Worm (Caenorhabditis elegans) whole organism, L4 larva: ENCODE results near the gene ZC443.7.

ENCODE experiments used
- D1046.2 ChIP-seq: fragments of 200-800 bp; sonication (Bioruptor generic); IDR thresholded peaks from 2 replicates; pipeline ENCODE4 v1.3.6; 2022; ENCODE audit warnings: missing genetic modification characterization, missing compliant biosample characterization
- F10B5.3 ChIP-seq: sonication (generic microtip); optimal IDR thresholded peaks from 2 replicates; lab custom pipeline; 2016; ENCODE audit warnings: mild to moderate bottlenecking, missing genetic modification characterization, missing compliant biosample characterization
- F26F4.8 ChIP-seq: fragments of 200-800 bp; sonication (Bioruptor generic); conservative IDR thresholded peaks from 2 replicates; pipeline ENCODE4 v1.3.6; 2022; ENCODE audit warnings: missing genetic modification characterization, missing compliant biosample characterization
- F37D6.2 ChIP-seq: sonication (generic microtip); optimal IDR thresholded peaks from 2 replicates; lab custom pipeline; 2016; ENCODE audit warnings: mild to moderate bottlenecking, missing genetic modification characterization, missing compliant biosample characterization
- F44E2.7 ChIP-seq: fragments of 200-800 bp; sonication (Bioruptor generic); IDR thresholded peaks from 2 replicates; pipeline ENCODE4 v2.1.2; 2022; ENCODE audit warnings: missing genetic modification characterization, missing compliant biosample characterization
- F49E8.2 ChIP-seq: sonication (generic microtip); optimal IDR thresholded peaks from 2 replicates; lab custom pipeline; 2016; ENCODE audit warnings: missing compliant biosample characterization, mild to moderate bottlenecking, missing genetic modification characterization, borderline replicate concordance
- T26A8.4 ChIP-seq: fragments of 200-800 bp; sonication (Bioruptor generic); IDR thresholded peaks from 2 replicates; pipeline ENCODE4 v1.3.6; 2022; ENCODE audit warnings: missing genetic modification characterization, missing compliant biosample characterization
- Y105C5A.15 ChIP-seq: fragments of 200-800 bp; sonication (Bioruptor generic); IDR thresholded peaks from 2 replicates; pipeline ENCODE4 v1.3.6; 2022; ENCODE audit warnings: missing genetic modification characterization, missing compliant biosample characterization
- Y48G9A.11 ChIP-seq: fragments of 200-800 bp; sonication (Bioruptor generic); IDR thresholded peaks from 2 replicates; pipeline ENCODE4 v1.3.6; 2022; ENCODE audit warnings: missing genetic modification reagents, missing genetic modification characterization, missing compliant biosample characterization
- Y5F2A.4 ChIP-seq: fragments of 200-800 bp; sonication (Bioruptor generic); optimal IDR thresholded peaks from 2 replicates; lab custom pipeline; 2018; ENCODE audit warnings: mild to moderate bottlenecking, missing genetic modification characterization, missing compliant biosample characterization
- ceh-32 ChIP-seq: sonication (generic microtip); optimal IDR thresholded peaks from 2 replicates; lab custom pipeline; 2016; ENCODE audit warnings: mild to moderate bottlenecking, missing genetic modification characterization, missing compliant biosample characterization; ENCODE audit not compliant: poor library complexity
- ces-1 ChIP-seq: fragments of 150-350 bp; sonication (generic microtip); optimal IDR thresholded peaks from 4 replicates; lab custom pipeline; 2014; ENCODE audit warnings: missing biosample characterization, missing genetic modification reagents, missing genetic modification characterization
- daf-16 ChIP-seq, 3 experiments: sonication (generic microtip); optimal IDR thresholded peaks; 2 replicates each; lab custom pipeline; 2016 to 2017; ENCODE audit warnings: missing genetic modification characterization in 3 of 3, missing genetic modification reagents in 3 of 3, mild to moderate bottlenecking in 2 of 3, missing compliant biosample characterization in 2 of 3, missing biosample characterization in 1 of 3, moderate library complexity in 1 of 3
- daf-19 ChIP-seq: fragments of 200-800 bp; sonication (Bioruptor generic); conservative IDR thresholded peaks from 2 replicates; pipeline ENCODE4 v1.3.6; 2022; ENCODE audit warnings: missing genetic modification characterization, missing compliant biosample characterization
- daf-8 ChIP-seq: fragments of 200-800 bp; sonication (Bioruptor generic); IDR thresholded peaks from 2 replicates; pipeline ENCODE4 v1.3.6; 2022; ENCODE audit warnings: missing genetic modification characterization, missing compliant biosample characterization
- dmd-8 ChIP-seq: fragments of 200-800 bp; sonication (Bioruptor generic); IDR thresholded peaks from 2 replicates; pipeline ENCODE4 v1.3.6; 2022; ENCODE audit warnings: missing genetic modification characterization, missing compliant biosample characterization
- dpl-1 ChIP-seq: fragments of 150-350 bp; optimal IDR thresholded peaks from 2 replicates; lab custom pipeline; 2014; ENCODE audit warnings: missing biosample characterization, missing genetic modification reagents, missing genetic modification characterization
- gei-8 ChIP-seq: fragments of 200-800 bp; sonication (Bioruptor generic); optimal IDR thresholded peaks from 2 replicates; lab custom pipeline; 2018; ENCODE audit warnings: mild to moderate bottlenecking, missing genetic modification characterization, missing compliant biosample characterization
- hif-1 ChIP-seq, 2 experiments: sonication (generic microtip); optimal IDR thresholded peaks; 2 replicates each; lab custom pipeline; 2016 to 2017; ENCODE audit warnings: missing compliant biosample characterization in 2 of 2, missing genetic modification characterization in 2 of 2, missing genetic modification reagents in 2 of 2, missing genotype in 2 of 2, mild to moderate bottlenecking in 1 of 2
- hmg-1.1 ChIP-seq: fragments of 200-800 bp; sonication (Bioruptor generic); IDR thresholded peaks from 2 replicates; pipeline ENCODE4 v1.3.6; 2022; ENCODE audit warnings: missing genetic modification reagents, missing genetic modification characterization, missing compliant biosample characterization
- lim-7 ChIP-seq: fragments of 200-800 bp; sonication (Bioruptor generic); IDR thresholded peaks from 2 replicates; pipeline ENCODE4 v1.3.6; 2022; ENCODE audit warnings: missing genetic modification characterization, missing compliant biosample characterization
- lin-1 ChIP-seq: fragments of 200-800 bp; sonication (Bioruptor generic); IDR thresholded peaks from 2 replicates; pipeline ENCODE4 v1.3.6; 2022; ENCODE audit warnings: missing genetic modification reagents, missing genetic modification characterization, missing compliant biosample characterization
- lin-15B ChIP-seq: fragments of 150-350 bp; sonication (generic microtip); optimal IDR thresholded peaks from 3 replicates; lab custom pipeline; 2014; ENCODE audit warnings: missing biosample characterization, missing genetic modification characterization
- lin-29 ChIP-seq: fragments of 200-800 bp; sonication (Bioruptor generic); IDR thresholded peaks from 2 replicates; pipeline ENCODE4 v1.3.6; 2022; ENCODE audit warnings: missing genetic modification reagents, missing genetic modification characterization, missing compliant biosample characterization
- lin-39 ChIP-seq: fragments of 150-350 bp; optimal IDR thresholded peaks from 2 replicates; lab custom pipeline; 2014; ENCODE audit warnings: missing biosample characterization, missing genetic modification reagents, missing genetic modification characterization
- lir-3 ChIP-seq: sonication (generic microtip); optimal IDR thresholded peaks from 2 replicates; lab custom pipeline; 2016; ENCODE audit warnings: mild to moderate bottlenecking, missing genetic modification characterization, missing compliant biosample characterization
- mes-2 ChIP-seq: sonication (generic microtip); optimal IDR thresholded peaks from 2 replicates; lab custom pipeline; 2016; ENCODE audit warnings: missing genotype, mild to moderate bottlenecking, missing genetic modification characterization, missing compliant biosample characterization; ENCODE audit not compliant: poor library complexity, severe bottlenecking
- mxl-3 ChIP-seq: fragments of 200-800 bp; sonication (Bioruptor generic); optimal IDR thresholded peaks from 2 replicates; lab custom pipeline; 2018; ENCODE audit warnings: mild to moderate bottlenecking, missing genetic modification characterization, missing compliant biosample characterization
- nhr-11 ChIP-seq: fragments of 150-350 bp; optimal IDR thresholded peaks from 2 replicates; lab custom pipeline; 2014; ENCODE audit warnings: missing biosample characterization, missing genetic modification characterization
- nhr-25 ChIP-seq: sonication (generic microtip); optimal IDR thresholded peaks from 2 replicates; lab custom pipeline; 2017; ENCODE audit warnings: missing genetic modification characterization, mild to moderate bottlenecking, missing compliant biosample characterization, antibody characterized with exemption, moderate library complexity, borderline replicate concordance; ENCODE audit not compliant: insufficient read depth
- nhr-41 ChIP-seq: fragments of 200-800 bp; sonication (Bioruptor generic); IDR thresholded peaks from 2 replicates; pipeline ENCODE4 v1.3.6; 2022; ENCODE audit warnings: missing genetic modification reagents, missing genetic modification characterization, missing compliant biosample characterization
- nhr-48 ChIP-seq: sonication (generic microtip); optimal IDR thresholded peaks from 2 replicates; lab custom pipeline; 2016; ENCODE audit warnings: mild to moderate bottlenecking, missing genetic modification characterization, missing compliant biosample characterization
- nhr-6 ChIP-seq: fragments of 150-350 bp; optimal IDR thresholded peaks from 2 replicates; lab custom pipeline; 2014; ENCODE audit warnings: missing biosample characterization, missing genetic modification characterization
- nhr-76 ChIP-seq: fragments of 150-350 bp; optimal IDR thresholded peaks from 2 replicates; lab custom pipeline; 2014; ENCODE audit warnings: missing biosample characterization, missing genetic modification characterization
- nhr-77 ChIP-seq: fragments of 150-350 bp; optimal IDR thresholded peaks from 2 replicates; lab custom pipeline; 2014; ENCODE audit warnings: missing biosample characterization, missing genetic modification characterization
- pha-4 ChIP-seq, 2 experiments: fragments of 150-350 bp in 1 of 2; fragments of 200-800 bp in 1 of 2; sonication (Bioruptor generic) in 1 of 2; IDR thresholded peaks in 1 of 2; optimal IDR thresholded peaks in 1 of 2; 2 replicates each; pipeline versions ENCODE4 v1.3.6 to Lab custom; 2014 to 2022; ENCODE audit warnings: missing genetic modification characterization in 2 of 2, missing genetic modification reagents in 2 of 2, missing biosample characterization in 1 of 2, missing compliant biosample characterization in 1 of 2
- saeg-2 ChIP-seq: fragments of 200-800 bp; sonication (Bioruptor generic); IDR thresholded peaks from 2 replicates; pipeline ENCODE4 v1.3.6; 2022; ENCODE audit warnings: missing genetic modification reagents, missing genetic modification characterization, missing compliant biosample characterization
- snpc-1.2 ChIP-seq: fragments of 200-800 bp; sonication (Bioruptor generic); IDR thresholded peaks from 2 replicates; pipeline ENCODE4 v1.3.6; 2022; ENCODE audit warnings: missing genetic modification reagents, missing genetic modification characterization, missing compliant biosample characterization
- snpc-4 ChIP-seq: fragments of 150-350 bp; optimal IDR thresholded peaks from 2 replicates; lab custom pipeline; 2014; ENCODE audit warnings: missing biosample characterization, missing genetic modification characterization
- spr-1 ChIP-seq: sonication (generic microtip); optimal IDR thresholded peaks from 2 replicates; lab custom pipeline; 2016; ENCODE audit warnings: mild to moderate bottlenecking, missing genetic modification characterization, missing compliant biosample characterization
- spr-3 ChIP-seq: fragments of 200-800 bp; sonication (Bioruptor generic); optimal IDR thresholded peaks from 2 replicates; lab custom pipeline; 2018; ENCODE audit warnings: mild to moderate bottlenecking, missing genetic modification characterization, missing compliant biosample characterization
- tag-97 ChIP-seq: fragments of 200-800 bp; sonication (Bioruptor generic); IDR thresholded peaks from 2 replicates; pipeline ENCODE4 v1.3.6; 2022; ENCODE audit warnings: missing genetic modification characterization, missing compliant biosample characterization
- tra-1 ChIP-seq: fragments of 200-800 bp; sonication (Bioruptor generic); IDR thresholded peaks from 2 replicates; pipeline ENCODE4 v1.3.6; 2022; ENCODE audit warnings: missing genetic modification reagents, missing genetic modification characterization, missing compliant biosample characterization
- unc-62 ChIP-seq, 3 experiments: fragments of 150-350 bp in 1 of 3; sonication (generic microtip); optimal IDR thresholded peaks in 2 of 3; peaks in 1 of 3; 1 replicate in 1 of 3; 2 replicates in 2 of 3; lab custom pipeline; 2014 to 2017; ENCODE audit warnings: missing biosample characterization in 3 of 3, missing genetic modification characterization in 3 of 3, missing genetic modification reagents in 3 of 3, missing genotype in 1 of 3
- vab-7 ChIP-seq: fragments of 200-800 bp; sonication (Bioruptor generic); IDR thresholded peaks from 2 replicates; pipeline ENCODE4 v1.3.6; 2022; ENCODE audit warnings: missing genetic modification reagents, missing genetic modification characterization, missing compliant biosample characterization
- zag-1 ChIP-seq: fragments of 150-350 bp; optimal IDR thresholded peaks from 2 replicates; lab custom pipeline; 2014; ENCODE audit warnings: missing biosample characterization, missing genetic modification characterization
- zfp-2 ChIP-seq: sonication (generic microtip); optimal IDR thresholded peaks from 2 replicates; lab custom pipeline; 2016; ENCODE audit warnings: mild to moderate bottlenecking, missing genetic modification characterization, missing compliant biosample characterization
- ztf-11 ChIP-seq: fragments of 150-350 bp; optimal IDR thresholded peaks from 2 replicates; lab custom pipeline; 2014; ENCODE audit warnings: missing biosample characterization, missing genetic modification characterization
- ztf-7 ChIP-seq: fragments of 150-350 bp; optimal IDR thresholded peaks from 2 replicates; lab custom pipeline; 2014; ENCODE audit warnings: missing biosample characterization, missing genetic modification characterization

The ZC443.7 gene

DNA sequence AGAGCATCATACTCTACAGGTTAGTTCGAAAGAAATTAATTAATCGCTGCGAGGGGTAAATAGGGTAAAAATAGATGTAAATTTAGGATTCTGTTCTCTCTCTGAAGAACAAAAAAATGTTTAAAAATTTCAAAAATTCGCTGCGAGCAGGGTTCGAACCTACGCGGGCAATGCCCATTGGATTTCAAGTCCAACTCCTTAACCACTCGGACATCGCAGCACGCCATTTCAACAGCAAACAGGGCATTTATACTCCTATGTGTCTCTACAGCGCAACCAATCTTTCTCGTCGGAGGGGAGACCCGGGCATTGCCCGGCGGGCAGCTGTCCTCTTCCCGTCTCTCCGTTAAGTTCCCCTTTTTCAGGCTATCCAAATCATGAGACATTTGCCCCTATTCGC, 26.0 kb upstream of the ZC443.7 start (continued):
- TF ChIP-seq nhr-77 (tag; lab: Kevin White, UChicago) (no peak), daf-19 (peak; percentile 77), dpl-1 (GFP tag; lab: Kevin White, UChicago) (peak; percentile 18), hif-1 (tag; optimal IDR thresholded peaks at IDR 0.05; lab: Kevin White, UChicago) (peak in 1 of 2 experiments; percentile 43), tra-1 (peak; percentile 84), hmg-1.1 (peak; percentile 90), snpc-1.2 (no peak; the same call in none of the 2 replicates), F10B5.3 (peak; percentile 45), F44E2.7 (GFP tag; lab: Robert Waterston, UW) (peak; percentile 90; the same call in 1 of the 2 replicates), Y5F2A.4 (GFP tag; lab: Kevin White, UChicago) (peak; percentile 15), lim-7 (GFP tag; lab: Robert Waterston, UW) (peak; percentile 97), ztf-11 (tag; lab: Kevin White, UChicago) (no peak), F49E8.2 (tag; lab: Kevin White, UChicago) (no peak), unc-62 (GFP tag; optimal IDR thresholded peaks at IDR 0.05 in 1 of 2; lab: Kevin White, UChicago) (peak in 1 of 2 experiments; percentile 80), unc-62 (tag; optimal IDR thresholded peaks at IDR 0.05; lab: Kevin White, UChicago) (no peak), Y105C5A.15 (peak; percentile 92), D1046.2 (GFP tag; lab: Robert Waterston, UW) (peak; percentile 87), nhr-76 (no peak), spr-3 (GFP tag; lab: Kevin White, UChicago) (peak; percentile 72), gei-8 (GFP tag; lab: Kevin White, UChicago) (peak; percentile 43), mes-2 (tag; lab: Kevin White, UChicago) (no peak), lin-39 (tag; lab: Kevin White, UChicago) (no peak), ces-1 (GFP tag; lab: Kevin White, UChicago) (no peak), snpc-4 (tag; lab: Kevin White, UChicago) (no peak), dmd-8 (GFP tag; lab: Robert Waterston, UW) (peak; percentile 89; the same call in 1 of the 2 replicates), T26A8.4 (GFP tag; lab: Robert Waterston, UW) (no peak), daf-16 (GFP tag; optimal IDR thresholded peaks at IDR 0.05; lab: Kevin White, UChicago) (peak; percentile 22 to 62), daf-16 (tag; optimal IDR thresholded peaks at IDR 0.05; lab: Kevin White, UChicago) (no peak), mxl-3 (GFP tag; lab: Kevin White, UChicago) (peak; percentile 70), lir-3 (tag; lab: Kevin White, UChicago) (peak; percentile 66), nhr-25 (no peak), saeg-2 (0 out of 2 replicates have a peak, but pooled peaks have one; percentile 21), daf-8 (GFP tag; lab: Robert Waterston, UW) (0 out of 2 replicates have a peak, but pooled peaks have one; percentile 38), F26F4.8 (GFP tag; lab: Robert Waterston, UW) (peak; percentile 75; the same call in 1 of the 2 replicates), nhr-11 (tag; lab: Kevin White, UChicago) (no peak), zag-1 (tag; lab: Kevin White, UChicago) (no peak), nhr-48 (peak; percentile 0), lin-15B (no peak), lin-29 (peak; percentile 67), Y48G9A.11 (GFP tag; lab: Robert Waterston, UW) (peak; percentile 85), lin-1 (GFP tag; lab: Robert Waterston, UW) (peak; percentile 86), tag-97 (GFP tag; lab: Robert Waterston, UW) (no peak), ceh-32 (tag; lab: Kevin White, UChicago) (no peak), pha-4 (GFP tag; IDR thresholded peaks at IDR 0.05; lab: Robert Waterston, UW) (peak; percentile 86), pha-4 (tag; optimal IDR thresholded peaks at IDR 0.05; lab: Kevin White, UChicago) (no peak), F37D6.2 (peak; percentile 6), spr-1 (tag; lab: Kevin White, UChicago) (peak; percentile 31), vab-7 (GFP tag; lab: Robert Waterston, UW) (no peak), nhr-6 (tag; lab: Kevin White, UChicago) (peak; percentile 73), nhr-41 (no peak; the same call in 1 of the 2 replicates), zfp-2 (peak; percentile 28), ztf-7 (tag; lab: Kevin White, UChicago) (no peak)
